Fruit fly (Drosophila melanogaster): ENCODE results near the gene CG9692.

Gene CG9692

dm6 chr3L:16730645-16731044 is 25.9 kb downstream of the CG9692 start, which contains the start of gene Dbp73D:
Dbp73D (minus strand) TSS chr3L:16730818.
- TF ChIP-seq Dfd (GFP tag; optimal IDR thresholded peaks at IDR 0.05) (no peak), Dif (GFP tag; optimal IDR thresholded peaks at IDR 0.05; ENCODE audit: partially characterized antibody) (peak; percentile 96), dl (GFP tag; optimal IDR thresholded peaks at IDR 0.05; ENCODE audit: insufficient read depth in 1 of 2, partially characterized antibody in 2 of 2) (peak; percentile 12 to 73), Hnf4 (GFP tag; optimal IDR thresholded peaks at IDR 0.05) (no peak), Vsx2 (GFP tag; optimal IDR thresholded peaks at IDR 0.05; ENCODE audit: partially characterized antibody) (peak; percentile 99)

- no peak for TF ChIP-seq CG9705 (GFP tag; optimal IDR thresholded peaks at IDR 0.05)
- no peak for TF ChIP-seq br (GFP tag; optimal IDR thresholded peaks at IDR 0.05)
- TF ChIP-seq Hr83 (GFP tag; optimal IDR thresholded peaks at IDR 0.05; ENCODE audit: poor library complexity, severe bottlenecking), result no peak
- no peak for TF ChIP-seq rgr (GFP tag; optimal IDR thresholded peaks at IDR 0.05)
- no peak for TF ChIP-seq sage (GFP tag; optimal IDR thresholded peaks at IDR 0.05)
- TF ChIP-seq usp (GFP tag; optimal IDR thresholded peaks at IDR 0.05), result no peak
- no peak for TF ChIP-seq CG32264 (GFP tag; optimal IDR thresholded peaks at IDR 0.05)
- TF ChIP-seq sv (GFP tag; optimal IDR thresholded peaks at IDR 0.05), result no peak
- TF ChIP-seq dmrt93B (GFP tag; optimal IDR thresholded peaks at IDR 0.05), result no peak
- no peak for TF ChIP-seq Myc (optimal IDR thresholded peaks at IDR 0.05)
- no peak for TF ChIP-seq Hnf4 (GFP tag; optimal IDR thresholded peaks at IDR 0.05)
These were observed 28.5 kb downstream of the CG9692 start, which contains the start of gene CG9701 for dm6 chr3L:16733246-16733645. CG9701 (plus strand) TSS chr3L:16733546.

dm6 chr3L:16741660-16742059 is 36.9 kb downstream of the CG9692 start:
- TF ChIP-seq Myc (optimal IDR thresholded peaks at IDR 0.05) (peak; percentile 57), Dif (GFP tag; optimal IDR thresholded peaks at IDR 0.05; ENCODE audit: partially characterized antibody) (no peak), tai (GFP tag; optimal IDR thresholded peaks at IDR 0.05) (no peak), Hnf4 (GFP tag; optimal IDR thresholded peaks at IDR 0.05) (no peak)

DNA sequence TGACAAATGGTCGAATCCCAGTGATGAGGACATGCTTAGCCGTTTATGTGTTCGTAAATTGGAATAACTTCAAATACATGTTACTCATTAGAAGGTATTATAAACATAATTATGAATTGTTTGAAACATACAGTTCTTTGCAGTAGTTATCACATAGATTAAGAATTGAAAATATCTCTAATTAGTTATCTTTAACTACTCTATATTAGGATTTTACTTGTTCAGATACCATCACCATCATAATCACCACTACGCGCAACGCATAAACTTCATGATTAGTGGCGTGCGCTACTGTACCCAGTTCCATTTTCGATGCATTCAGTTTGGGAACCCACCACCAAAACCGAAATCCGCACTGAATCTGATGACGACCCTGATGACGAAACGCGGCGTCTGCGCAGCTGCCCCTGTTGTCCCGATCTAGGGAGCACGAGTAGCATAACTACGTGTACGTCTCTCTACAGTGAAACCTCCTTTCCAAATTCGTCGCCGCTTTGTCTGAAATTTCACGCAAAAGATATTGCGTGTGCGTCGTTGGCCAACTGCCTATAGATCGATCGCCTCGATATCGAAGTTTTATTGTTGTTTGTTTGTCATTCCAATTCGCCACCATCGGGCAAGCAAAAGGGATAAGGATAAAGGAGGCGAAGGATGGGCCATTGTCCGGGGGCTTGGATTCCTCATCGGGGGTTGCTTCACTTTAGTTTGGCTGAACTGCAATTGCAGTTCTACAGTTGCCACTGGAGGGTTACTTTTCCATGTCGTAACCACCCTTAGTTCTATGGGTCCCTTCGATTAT is 39.3 kb downstream of the CG9692 start:
- no peak for TF ChIP-seq sv (GFP tag; optimal IDR thresholded peaks at IDR 0.05)
- TF ChIP-seq psq (GFP tag; optimal IDR thresholded peaks at IDR 0.05), result no peak
- TF ChIP-seq HLH106 (tag; optimal IDR thresholded peaks at IDR 0.05), result no peak
- no peak for TF ChIP-seq N (GFP tag; optimal IDR thresholded peaks at IDR 0.05)
- no peak for TF ChIP-seq Hr78 (GFP tag; optimal IDR thresholded peaks at IDR 0.05)
- no peak for TF ChIP-seq Dfd (GFP tag; optimal IDR thresholded peaks at IDR 0.05)
- TF ChIP-seq dsf (GFP tag; optimal IDR thresholded peaks at IDR 0.05; ENCODE audit: borderline replicate concordance), result no peak
- no peak for TF ChIP-seq Mio (GFP tag; optimal IDR thresholded peaks at IDR 0.05)
- TF ChIP-seq GATAd (GFP tag; optimal IDR thresholded peaks at IDR 0.05), result no peak

- TF ChIP-seq HLH106 (tag; optimal IDR thresholded peaks at IDR 0.05), result peak; percentile 29
- TF ChIP-seq Sp1 (GFP tag; optimal IDR thresholded peaks at IDR 0.05), result peak; percentile 34
- no peak for TF ChIP-seq sv (GFP tag; optimal IDR thresholded peaks at IDR 0.05)
- peak in 1 of 2 experiments; percentile 19 for TF ChIP-seq foxo (GFP tag; optimal IDR thresholded peaks at IDR 0.05)
- no peak for TF ChIP-seq usp (GFP tag; optimal IDR thresholded peaks at IDR 0.05)
- TF ChIP-seq OdsH (GFP tag; optimal IDR thresholded peaks at IDR 0.05), result peak; percentile 22
These were observed 42.0 kb downstream of the CG9692 start for dm6 chr3L:16746586-16747383.

DNA sequence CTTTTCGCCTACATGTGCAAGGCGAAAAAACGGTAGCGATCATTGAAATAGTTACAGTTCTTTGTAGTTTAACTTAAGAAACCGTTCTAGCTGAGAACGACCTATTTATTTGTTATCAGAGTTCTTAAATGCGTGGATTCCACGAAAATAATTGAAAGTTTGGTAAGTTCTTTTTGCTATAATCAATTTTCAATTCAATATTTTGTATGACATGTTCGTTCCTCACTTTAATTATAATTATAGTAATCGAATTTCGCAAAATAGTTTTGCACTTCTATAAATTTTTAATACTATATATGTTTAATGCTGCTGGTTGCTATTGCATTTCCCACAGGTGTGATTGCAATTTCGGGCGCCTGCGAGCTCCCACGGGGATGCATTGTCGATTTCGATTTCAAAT is 43.6 kb downstream of the CG9692 start:
- TF ChIP-seq Sp1 (GFP tag; optimal IDR thresholded peaks at IDR 0.05), result peak; percentile 44
- TF ChIP-seq h (GFP tag; optimal IDR thresholded peaks at IDR 0.05), result peak; percentile 25
- peak; percentile 11 for TF ChIP-seq OdsH (GFP tag; optimal IDR thresholded peaks at IDR 0.05)
- TF ChIP-seq CG9705 (GFP tag; optimal IDR thresholded peaks at IDR 0.05), result no peak
- TF ChIP-seq psq (GFP tag; optimal IDR thresholded peaks at IDR 0.05), result peak; percentile 16
- peak; percentile 46 for TF ChIP-seq HLH106 (tag; optimal IDR thresholded peaks at IDR 0.05)
- no peak for TF ChIP-seq Vsx2 (GFP tag; optimal IDR thresholded peaks at IDR 0.05; ENCODE audit: partially characterized antibody)
- no peak for TF ChIP-seq tai (GFP tag; optimal IDR thresholded peaks at IDR 0.05)
- no peak for TF ChIP-seq dmrt93B (GFP tag; optimal IDR thresholded peaks at IDR 0.05)
- TF ChIP-seq CrebA (GFP tag; optimal IDR thresholded peaks at IDR 0.05; ENCODE audit: borderline replicate concordance), result no peak
- TF ChIP-seq foxo (GFP tag; optimal IDR thresholded peaks at IDR 0.05), result peak in 1 of 2 experiments; percentile 28
- peak; percentile 2 for TF ChIP-seq rgr (GFP tag; optimal IDR thresholded peaks at IDR 0.05)
- TF ChIP-seq fru (GFP tag; optimal IDR thresholded peaks at IDR 0.05), result peak; percentile 28
- TF ChIP-seq jim (GFP tag; optimal IDR thresholded peaks at IDR 0.05), result no peak

All from whole organism, wandering third instar larva.